Fruit fly (Drosophila melanogaster) whole organism: ENCODE data around the gene CG17600.

Experiments
- CG8478 ChIP-seq: fragments of >200 bp; optimal IDR thresholded peaks from 2 replicates; lab custom pipeline; 2018; ENCODE audit warnings: inconsistent platforms
- Dll ChIP-seq: fragments of >200 bp; optimal IDR thresholded peaks from 2 replicates; lab custom pipeline; 2017
- EcR ChIP-seq, 2 experiments: fragments of >200 bp; optimal IDR thresholded peaks; 2 replicates each; lab custom pipeline; 2017; ENCODE audit warnings: missing biosample characterization in 2 of 2, missing genetic modification characterization in 2 of 2, missing genetic modification reagents in 2 of 2
- pan ChIP-seq: fragments of >200 bp; optimal IDR thresholded peaks from 2 replicates; lab custom pipeline; 2017
- psq ChIP-seq: fragments of >200 bp; optimal IDR thresholded peaks from 2 replicates; lab custom pipeline; 2017
- usp ChIP-seq: fragments of >200 bp; optimal IDR thresholded peaks from 2 replicates; lab custom pipeline; 2017; ENCODE audit warnings: missing biosample characterization, missing genetic modification characterization, mixed read lengths

Gene CG17600

DNA sequence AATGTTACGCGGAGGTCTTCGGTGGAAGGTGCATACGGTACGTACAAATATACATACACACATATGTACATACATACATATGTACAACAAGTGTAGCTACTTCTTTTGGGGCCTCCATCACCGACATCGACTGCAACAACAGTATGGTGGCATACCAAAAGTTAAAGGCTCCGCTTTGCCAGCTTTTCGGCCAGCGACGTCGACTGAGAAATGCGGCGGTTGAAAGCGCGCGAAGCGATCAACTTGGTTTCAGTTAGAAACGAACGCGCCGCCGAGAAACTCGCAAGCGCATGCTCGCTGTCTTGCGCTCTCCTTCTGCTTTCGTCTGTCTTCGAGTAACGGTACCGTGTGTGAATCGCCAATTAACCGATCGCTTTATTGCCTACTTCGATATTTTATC, at the start of gene CG17600:
CG17600 (plus strand) TSS at position 250 of the 400 bp plus-strand sequence.
- TF ChIP-seq psq (no peak), usp (GFP tag; lab: Kevin White, UChicago) (no peak), Dll (no peak), pan (no peak), EcR (GFP tag; optimal IDR thresholded peaks at IDR 0.05; lab: Kevin White, UChicago) (no peak), CG8478 (lab: Kevin White, UChicago) (no peak)

- TF ChIP-seq pan (no peak), Dll (no peak), EcR (GFP tag; optimal IDR thresholded peaks at IDR 0.05; lab: Kevin White, UChicago) (no peak), usp (GFP tag; lab: Kevin White, UChicago) (no peak), CG8478 (lab: Kevin White, UChicago) (no peak), psq (no peak)
Observed at dm6 chrX:22471819-22472218, 43.2 kb upstream of the CG17600 start, which contains the start of gene CG14613. TSS of gene CG14613 (minus strand) at chrX:22472021.

DNA sequence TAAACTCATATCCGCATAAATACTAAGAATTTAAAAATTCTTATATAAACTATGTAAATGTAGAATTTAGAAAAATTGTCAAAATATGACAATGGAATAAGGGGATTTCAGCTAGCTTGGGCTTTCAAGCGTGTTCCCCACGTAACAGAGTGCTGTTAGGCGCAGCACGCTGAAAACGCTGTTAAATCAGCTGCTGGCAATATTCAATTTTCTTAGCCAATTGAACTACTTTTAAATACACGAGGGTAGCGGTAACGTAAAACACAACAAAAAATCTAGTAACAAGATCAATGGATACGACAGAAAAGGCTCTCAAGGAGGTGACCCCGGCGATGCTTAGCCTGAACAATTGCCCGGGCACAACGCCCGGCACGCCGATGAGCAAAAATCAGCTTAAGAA, 41.5 kb upstream of the CG17600 start, which contains the start of gene CG14618:
CG14618 (plus strand) TSS at position 179 of the 400 bp plus-strand sequence.
- no peak for TF ChIP-seq psq
- no peak for TF ChIP-seq pan
- no peak for TF ChIP-seq Dll
- no peak for TF ChIP-seq EcR (GFP tag; optimal IDR thresholded peaks at IDR 0.05; lab: Kevin White, UChicago)
- TF ChIP-seq CG8478 (lab: Kevin White, UChicago) = no peak
- no peak for TF ChIP-seq usp (GFP tag; lab: Kevin White, UChicago)

dm6 chrX:22474881-22475280, 40.1 kb upstream of the CG17600 start:
- TF ChIP-seq EcR (GFP tag; optimal IDR thresholded peaks at IDR 0.05; lab: Kevin White, UChicago) (no peak), CG8478 (lab: Kevin White, UChicago) (no peak), pan (no peak)

dm6 chrX:22477689-22478590, 37.1 kb upstream of the CG17600 start:
- TF ChIP-seq pan (no peak), Dll (no peak), psq (no peak), EcR (GFP tag; optimal IDR thresholded peaks at IDR 0.05; lab: Kevin White, UChicago) (no peak), CG8478 (lab: Kevin White, UChicago) (no peak), usp (GFP tag; lab: Kevin White, UChicago) (no peak)

dm6 chrX:22479207-22479820, 35.7 kb upstream of the CG17600 start:
- no peak for TF ChIP-seq psq
- TF ChIP-seq pan = no peak
- TF ChIP-seq Dll = no peak
- TF ChIP-seq CG8478 (lab: Kevin White, UChicago) = no peak
- no peak for TF ChIP-seq usp (GFP tag; lab: Kevin White, UChicago)
- TF ChIP-seq EcR (GFP tag; optimal IDR thresholded peaks at IDR 0.05; lab: Kevin White, UChicago) = no peak

DNA sequence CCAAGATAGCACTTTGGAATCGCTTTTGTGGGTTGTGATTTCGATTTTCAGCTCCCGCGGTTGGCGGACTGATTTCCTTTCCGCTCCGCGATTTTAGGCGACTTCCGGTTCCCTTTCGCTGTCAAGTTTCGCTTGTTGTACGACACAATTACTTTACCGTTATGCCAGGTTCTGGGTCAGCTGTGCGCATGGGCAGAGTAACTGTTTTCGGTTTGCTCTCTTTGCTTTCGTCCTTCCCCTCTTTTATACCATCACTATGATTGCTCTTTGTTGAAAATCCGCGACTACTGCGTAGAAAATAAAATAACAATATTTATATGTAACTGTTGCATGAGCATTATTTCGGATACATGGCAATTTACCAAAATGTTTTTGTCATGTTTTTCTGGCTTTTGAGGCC, 34.4 kb upstream of the CG17600 start:
- no peak for TF ChIP-seq EcR (GFP tag; optimal IDR thresholded peaks at IDR 0.05; lab: Kevin White, UChicago)
- TF ChIP-seq pan = no peak
- TF ChIP-seq CG8478 (lab: Kevin White, UChicago) = no peak

DNA sequence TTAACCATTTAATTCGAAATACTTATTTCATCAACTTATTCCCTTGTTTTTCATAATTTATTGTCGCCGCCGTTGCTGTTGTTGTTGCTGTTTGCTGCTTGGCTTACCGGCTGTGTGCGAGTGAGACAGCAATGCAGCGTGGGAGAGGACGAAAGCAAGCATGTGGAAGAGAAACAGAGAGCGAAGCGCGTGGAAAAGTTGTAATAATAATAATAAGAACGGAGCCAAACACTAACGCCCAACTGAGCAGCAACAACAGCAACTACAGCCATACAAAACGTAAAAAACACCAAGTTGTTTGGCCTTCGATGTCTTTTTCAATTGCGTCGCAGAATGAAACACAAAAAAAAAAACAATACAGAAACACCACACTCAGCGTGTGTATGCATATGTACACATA, 33.9 kb upstream of the CG17600 start:
- TF ChIP-seq pan = no peak
- no peak for TF ChIP-seq psq
- no peak for TF ChIP-seq CG8478 (lab: Kevin White, UChicago)
- TF ChIP-seq usp (GFP tag; lab: Kevin White, UChicago) = no peak
- TF ChIP-seq EcR (GFP tag; optimal IDR thresholded peaks at IDR 0.05; lab: Kevin White, UChicago) = no peak
- no peak for TF ChIP-seq Dll

dm6 chrX:22481860-22482544, 33.0 kb upstream of the CG17600 start, which contains the start of the genes Cp110 and CG12576:
TSS of gene Cp110 (plus strand) at chrX:22482082.
TSS of gene CG12576 (minus strand) at chrX:22482357.
- TF ChIP-seq CG8478 (lab: Kevin White, UChicago) (no peak), usp (GFP tag; lab: Kevin White, UChicago) (no peak), EcR (GFP tag; optimal IDR thresholded peaks at IDR 0.05; lab: Kevin White, UChicago) (no peak), Dll (no peak), pan (no peak), psq (no peak)

DNA sequence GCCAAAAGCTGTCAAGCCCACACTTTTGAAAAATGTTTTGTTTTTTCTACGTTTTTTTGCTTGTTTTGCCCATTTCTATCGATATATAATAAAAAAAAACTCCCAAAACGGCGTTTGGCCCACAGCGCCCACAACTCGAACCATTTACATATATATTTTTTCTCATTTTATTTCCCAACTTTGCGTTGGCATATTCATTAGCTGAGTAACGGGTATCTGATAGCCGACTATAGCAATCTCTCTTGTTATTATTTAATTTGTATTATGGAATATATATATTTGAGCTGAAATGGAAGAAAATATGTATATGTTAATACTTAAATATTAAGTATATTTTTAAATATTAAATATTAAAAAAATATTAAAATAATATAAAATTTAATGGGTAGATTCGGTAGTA, 28.5 kb upstream of the CG17600 start:
- TF ChIP-seq psq (no peak), usp (GFP tag; lab: Kevin White, UChicago) (no peak)

dm6 chrX:22486919-22487634, 27.9 kb upstream of the CG17600 start:
- TF ChIP-seq pan = no peak
- no peak for TF ChIP-seq usp (GFP tag; lab: Kevin White, UChicago)
- no peak for TF ChIP-seq Dll
- no peak for TF ChIP-seq CG8478 (lab: Kevin White, UChicago)
- TF ChIP-seq EcR (GFP tag; optimal IDR thresholded peaks at IDR 0.05; lab: Kevin White, UChicago) = no peak
- no peak for TF ChIP-seq psq
